Worm (Caenorhabditis elegans) whole organism, L1 larva: ENCODE data around the gene F41F3.9.

Experiments used
- jun-1 ChIP-seq: fragments of 150-350 bp; optimal IDR thresholded peaks from 2 replicates; lab custom pipeline; 2014; ENCODE audit warnings: missing biosample characterization, missing genetic modification reagents, missing genetic modification characterization
- nhr-237 ChIP-seq: fragments of 150-350 bp; optimal IDR thresholded peaks from 2 replicates; lab custom pipeline; 2014; ENCODE audit warnings: missing biosample characterization, missing genetic modification characterization
- nhr-28 ChIP-seq: fragments of 150-350 bp; optimal IDR thresholded peaks from 2 replicates; lab custom pipeline; 2014; ENCODE audit warnings: missing biosample characterization, missing genetic modification characterization
- snpc-4 ChIP-seq: fragments of 150-350 bp; optimal IDR thresholded peaks from 2 replicates; lab custom pipeline; 2014; ENCODE audit warnings: missing biosample characterization, missing genetic modification characterization
- tbx-2 ChIP-seq: sonication (generic microtip); optimal IDR thresholded peaks from 2 replicates; lab custom pipeline; 2016; ENCODE audit warnings: missing genetic modification characterization, missing compliant biosample characterization

- TF ChIP-seq snpc-4 (tag; lab: Kevin White, UChicago), result no peak
- no peak for TF ChIP-seq nhr-28 (tag; lab: Kevin White, UChicago)
- TF ChIP-seq jun-1 (tag; lab: Kevin White, UChicago), result no peak
- no peak for TF ChIP-seq tbx-2
- TF ChIP-seq nhr-237 (tag; lab: Kevin White, UChicago), result no peak
Measured at ce11 chrV:4647857-4648256, 7.4 kb upstream of the F41F3.9 start, which contains the start of gene F41F3.3.
